Worm (Caenorhabditis elegans) whole organism, L4 larva: Measurements from ENCODE around the gene nspc-18.

Source experiments
- F10B5.3 ChIP-seq: sonication (generic microtip); optimal IDR thresholded peaks from 2 replicates; lab custom pipeline; 2016; ENCODE audit warnings: mild to moderate bottlenecking, missing genetic modification characterization, missing compliant biosample characterization
- F26F4.8 ChIP-seq: fragments of 200-800 bp; sonication (Bioruptor generic); conservative IDR thresholded peaks from 2 replicates; pipeline ENCODE4 v1.3.6; 2022; ENCODE audit warnings: missing genetic modification characterization, missing compliant biosample characterization
- F44E2.7 ChIP-seq: fragments of 200-800 bp; sonication (Bioruptor generic); IDR thresholded peaks from 2 replicates; pipeline ENCODE4 v2.1.2; 2022; ENCODE audit warnings: missing genetic modification characterization, missing compliant biosample characterization
- T20F7.1 ChIP-seq: fragments of 200-800 bp; sonication (Bioruptor generic); optimal IDR thresholded peaks from 2 replicates; lab custom pipeline; 2018; ENCODE audit warnings: mild to moderate bottlenecking, missing genetic modification characterization, missing compliant biosample characterization
- Y48G9A.11 ChIP-seq: fragments of 200-800 bp; sonication (Bioruptor generic); IDR thresholded peaks from 2 replicates; pipeline ENCODE4 v1.3.6; 2022; ENCODE audit warnings: missing genetic modification reagents, missing genetic modification characterization, missing compliant biosample characterization
- ZK337.2 ChIP-seq: fragments of 200-800 bp; sonication (Bioruptor generic); IDR thresholded peaks from 2 replicates; pipeline ENCODE4 v1.3.6; 2022; ENCODE audit warnings: missing genetic modification reagents, missing genetic modification characterization, missing compliant biosample characterization
- aly-2 ChIP-seq: sonication (generic microtip); optimal IDR thresholded peaks from 2 replicates; lab custom pipeline; 2018; ENCODE audit warnings: missing biosample characterization, missing genetic modification characterization
- ceh-28 ChIP-seq: fragments of 150-350 bp; optimal IDR thresholded peaks from 2 replicates; lab custom pipeline; 2014; ENCODE audit warnings: missing biosample characterization, missing genetic modification reagents, missing genetic modification characterization
- ceh-32 ChIP-seq: sonication (generic microtip); optimal IDR thresholded peaks from 2 replicates; lab custom pipeline; 2016; ENCODE audit warnings: mild to moderate bottlenecking, missing genetic modification characterization, missing compliant biosample characterization; ENCODE audit not compliant: poor library complexity
- ceh-62 ChIP-seq: sonication (generic microtip); optimal IDR thresholded peaks from 2 replicates; lab custom pipeline; 2017; ENCODE audit warnings: missing biosample characterization, missing genetic modification characterization
- ceh-82 ChIP-seq: sonication (generic microtip); optimal IDR thresholded peaks from 2 replicates; lab custom pipeline; 2017; ENCODE audit warnings: missing biosample characterization, missing genetic modification characterization
- ctbp-1 ChIP-seq: fragments of 200-800 bp; sonication (Bioruptor generic); IDR thresholded peaks from 2 replicates; pipeline ENCODE4 v1.3.6; 2022; ENCODE audit warnings: missing genetic modification reagents, missing genetic modification characterization, missing compliant biosample characterization
- daf-16 ChIP-seq, 3 experiments: sonication (generic microtip); optimal IDR thresholded peaks; 2 replicates each; lab custom pipeline; 2016 to 2017; ENCODE audit warnings: missing genetic modification characterization in 3 of 3, missing genetic modification reagents in 3 of 3, mild to moderate bottlenecking in 2 of 3, missing compliant biosample characterization in 2 of 3, missing biosample characterization in 1 of 3, moderate library complexity in 1 of 3
- daf-8 ChIP-seq: fragments of 200-800 bp; sonication (Bioruptor generic); IDR thresholded peaks from 2 replicates; pipeline ENCODE4 v1.3.6; 2022; ENCODE audit warnings: missing genetic modification characterization, missing compliant biosample characterization
- dmd-6 ChIP-seq: fragments of 200-800 bp; sonication (Bioruptor generic); IDR thresholded peaks from 2 replicates; pipeline ENCODE4 v1.3.6; 2022; ENCODE audit warnings: missing genetic modification reagents, missing genetic modification characterization, missing compliant biosample characterization
- dmd-8 ChIP-seq: fragments of 200-800 bp; sonication (Bioruptor generic); IDR thresholded peaks from 2 replicates; pipeline ENCODE4 v1.3.6; 2022; ENCODE audit warnings: missing genetic modification characterization, missing compliant biosample characterization
- duxl-1 ChIP-seq: sonication (generic microtip); optimal IDR thresholded peaks from 2 replicates; lab custom pipeline; 2016; ENCODE audit warnings: mild to moderate bottlenecking, missing genetic modification characterization, moderate library complexity, missing compliant biosample characterization; ENCODE audit not compliant: poor library complexity
- dve-1 ChIP-seq: sonication (generic microtip); optimal IDR thresholded peaks from 2 replicates; lab custom pipeline; 2017; ENCODE audit warnings: antibody characterized with exemption, mild to moderate bottlenecking, missing genetic modification characterization, missing compliant biosample characterization; ENCODE audit not compliant: insufficient read depth
- hlh-11 ChIP-seq: fragments of 200-800 bp; sonication (Bioruptor generic); optimal IDR thresholded peaks from 2 replicates; lab custom pipeline; 2018; ENCODE audit warnings: mild to moderate bottlenecking, missing genetic modification characterization, missing compliant biosample characterization
- lim-7 ChIP-seq: fragments of 200-800 bp; sonication (Bioruptor generic); IDR thresholded peaks from 2 replicates; pipeline ENCODE4 v1.3.6; 2022; ENCODE audit warnings: missing genetic modification characterization, missing compliant biosample characterization
- lin-1 ChIP-seq: fragments of 200-800 bp; sonication (Bioruptor generic); IDR thresholded peaks from 2 replicates; pipeline ENCODE4 v1.3.6; 2022; ENCODE audit warnings: missing genetic modification reagents, missing genetic modification characterization, missing compliant biosample characterization
- lin-15B ChIP-seq: fragments of 150-350 bp; sonication (generic microtip); optimal IDR thresholded peaks from 3 replicates; lab custom pipeline; 2014; ENCODE audit warnings: missing biosample characterization, missing genetic modification characterization
- lin-39 ChIP-seq: fragments of 150-350 bp; optimal IDR thresholded peaks from 2 replicates; lab custom pipeline; 2014; ENCODE audit warnings: missing biosample characterization, missing genetic modification reagents, missing genetic modification characterization
- lir-3 ChIP-seq: sonication (generic microtip); optimal IDR thresholded peaks from 2 replicates; lab custom pipeline; 2016; ENCODE audit warnings: mild to moderate bottlenecking, missing genetic modification characterization, missing compliant biosample characterization
- madf-9 ChIP-seq: fragments of 200-800 bp; sonication (Bioruptor generic); conservative IDR thresholded peaks from 2 replicates; pipeline ENCODE4 v1.3.6; 2022; ENCODE audit warnings: missing genetic modification reagents, missing genetic modification characterization, missing compliant biosample characterization
- mdt-29 ChIP-seq: fragments of 200-800 bp; sonication (Bioruptor generic); IDR thresholded peaks from 2 replicates; pipeline ENCODE4 v1.3.6; 2022; ENCODE audit warnings: missing genetic modification reagents, missing genetic modification characterization, missing compliant biosample characterization
- mes-2 ChIP-seq: sonication (generic microtip); optimal IDR thresholded peaks from 2 replicates; lab custom pipeline; 2016; ENCODE audit warnings: missing genotype, mild to moderate bottlenecking, missing genetic modification characterization, missing compliant biosample characterization; ENCODE audit not compliant: poor library complexity, severe bottlenecking
- mxl-3 ChIP-seq: fragments of 200-800 bp; sonication (Bioruptor generic); optimal IDR thresholded peaks from 2 replicates; lab custom pipeline; 2018; ENCODE audit warnings: mild to moderate bottlenecking, missing genetic modification characterization, missing compliant biosample characterization
- nhr-10 ChIP-seq: fragments of 150-350 bp; optimal IDR thresholded peaks from 2 replicates; lab custom pipeline; 2014; ENCODE audit warnings: missing biosample characterization, missing genetic modification characterization
- nhr-102 ChIP-seq: sonication (generic microtip); optimal IDR thresholded peaks from 2 replicates; lab custom pipeline; 2016; ENCODE audit warnings: mild to moderate bottlenecking, missing genetic modification characterization, moderate library complexity, missing compliant biosample characterization
- nhr-111 ChIP-seq: fragments of 200-800 bp; sonication (Bioruptor generic); optimal IDR thresholded peaks from 2 replicates; lab custom pipeline; 2018; ENCODE audit warnings: mild to moderate bottlenecking, missing genetic modification characterization, missing compliant biosample characterization
- nhr-28 ChIP-seq: fragments of 150-350 bp; optimal IDR thresholded peaks from 2 replicates; lab custom pipeline; 2014; ENCODE audit warnings: missing biosample characterization, missing genetic modification characterization
- php-3 ChIP-seq: fragments of 200-800 bp; sonication (Bioruptor generic); IDR thresholded peaks from 2 replicates; pipeline ENCODE4 v1.3.6; 2022; ENCODE audit warnings: missing genetic modification reagents, missing genetic modification characterization, missing compliant biosample characterization
- pqm-1 ChIP-seq: sonication (generic microtip); optimal IDR thresholded peaks from 2 replicates; lab custom pipeline; 2017; ENCODE audit warnings: missing biosample characterization, missing genetic modification characterization
- rbr-2 ChIP-seq: sonication (generic microtip); optimal IDR thresholded peaks from 2 replicates; lab custom pipeline; 2016; ENCODE audit warnings: missing genotype, missing genetic modification characterization, missing compliant biosample characterization
- saeg-2 ChIP-seq: fragments of 200-800 bp; sonication (Bioruptor generic); IDR thresholded peaks from 2 replicates; pipeline ENCODE4 v1.3.6; 2022; ENCODE audit warnings: missing genetic modification reagents, missing genetic modification characterization, missing compliant biosample characterization
- skn-1 ChIP-seq: fragments of 150-350 bp; optimal IDR thresholded peaks from 2 replicates; lab custom pipeline; 2014; ENCODE audit warnings: missing biosample characterization, missing genetic modification characterization
- snpc-1.2 ChIP-seq: fragments of 200-800 bp; sonication (Bioruptor generic); IDR thresholded peaks from 2 replicates; pipeline ENCODE4 v1.3.6; 2022; ENCODE audit warnings: missing genetic modification reagents, missing genetic modification characterization, missing compliant biosample characterization
- tag-97 ChIP-seq: fragments of 200-800 bp; sonication (Bioruptor generic); IDR thresholded peaks from 2 replicates; pipeline ENCODE4 v1.3.6; 2022; ENCODE audit warnings: missing genetic modification characterization, missing compliant biosample characterization
- tra-1 ChIP-seq: fragments of 200-800 bp; sonication (Bioruptor generic); IDR thresholded peaks from 2 replicates; pipeline ENCODE4 v1.3.6; 2022; ENCODE audit warnings: missing genetic modification reagents, missing genetic modification characterization, missing compliant biosample characterization
- unc-39 ChIP-seq: sonication (generic microtip); optimal IDR thresholded peaks from 2 replicates; lab custom pipeline; 2017; ENCODE audit warnings: missing biosample characterization, missing genetic modification characterization
- ztf-7 ChIP-seq: fragments of 150-350 bp; optimal IDR thresholded peaks from 2 replicates; lab custom pipeline; 2014; ENCODE audit warnings: missing biosample characterization, missing genetic modification characterization

Gene nspc-18

ce11 chrX:14505578-14506353 lies 21.7 kb downstream of the nspc-18 start (continued):
- no peak for TF ChIP-seq nhr-111 (GFP tag; lab: Kevin White, UChicago)
- no peak for TF ChIP-seq nhr-10 (tag; lab: Kevin White, UChicago)
- TF ChIP-seq hlh-11, result peak; percentile 94
- no peak for TF ChIP-seq ceh-62
- peak; percentile 92 for TF ChIP-seq nhr-28 (tag; lab: Kevin White, UChicago)
- TF ChIP-seq lin-15B, result no peak
- peak; percentile 65 for TF ChIP-seq lin-1
- no peak for TF ChIP-seq aly-2 (tag; lab: Kevin White, UChicago)
- no peak for TF ChIP-seq F26F4.8 (GFP tag; lab: Robert Waterston, UW)
- TF ChIP-seq snpc-1.2, result no peak
- TF ChIP-seq F44E2.7 (GFP tag; lab: Robert Waterston, UW), result no peak
- 0 out of 2 replicates have a peak, but pooled peaks have one; percentile 45 for TF ChIP-seq lim-7 (GFP tag; lab: Robert Waterston, UW)
- 0 out of 2 replicates have a peak, but pooled peaks have one; percentile 28 for TF ChIP-seq ZK337.2
- no peak for TF ChIP-seq tag-97 (GFP tag; lab: Robert Waterston, UW)
- TF ChIP-seq ceh-28 (tag; lab: Kevin White, UChicago), result no peak
- TF ChIP-seq ceh-82 (tag; lab: Kevin White, UChicago), result no peak
- no peak for TF ChIP-seq duxl-1
- TF ChIP-seq pqm-1 (tag; lab: Kevin White, UChicago), result peak; percentile 41
- peak; percentile 56 for TF ChIP-seq mes-2 (tag; lab: Kevin White, UChicago)
- no peak for TF ChIP-seq lin-39 (tag; lab: Kevin White, UChicago)
- no peak for TF ChIP-seq T20F7.1
- no peak for TF ChIP-seq daf-8 (GFP tag; lab: Robert Waterston, UW)
- TF ChIP-seq unc-39 (tag; lab: Kevin White, UChicago), result no peak
- TF ChIP-seq saeg-2, result no peak
- no peak for TF ChIP-seq ztf-7
- TF ChIP-seq ctbp-1 (GFP tag; lab: Robert Waterston, UW), result 0 out of 2 replicates have a peak, but pooled peaks have one; percentile 32

ce11 chrX:14504551-14504902 lies 22.9 kb downstream of the nspc-18 start:
- TF ChIP-seq nhr-102 (tag; lab: Kevin White, UChicago) (no peak), daf-16 (GFP tag; optimal IDR thresholded peaks at IDR 0.05; lab: Kevin White, UChicago) (no peak), daf-16 (tag; optimal IDR thresholded peaks at IDR 0.05; lab: Kevin White, UChicago) (peak; percentile 36), nhr-28 (tag; lab: Kevin White, UChicago) (peak; percentile 83), php-3 (peak; percentile 41; the same call in 1 of the 2 replicates), Y48G9A.11 (GFP tag; lab: Robert Waterston, UW) (no peak), dve-1 (tag; lab: Kevin White, UChicago) (peak; percentile 54), tra-1 (GFP tag; lab: Robert Waterston, UW) (0 out of 2 replicates have a peak, but pooled peaks have one; percentile 12), F44E2.7 (GFP tag; lab: Robert Waterston, UW) (0 out of 2 replicates have a peak, but pooled peaks have one; percentile 0), madf-9 (GFP tag; lab: Robert Waterston, UW) (no peak), F10B5.3 (peak; percentile 7), lin-1 (0 out of 2 replicates have a peak, but pooled peaks have one; percentile 20), lin-15B (no peak), dmd-8 (0 out of 2 replicates have a peak, but pooled peaks have one; percentile 22), dmd-6 (GFP tag; lab: Robert Waterston, UW) (peak; percentile 35), skn-1 (tag; lab: Kevin White, UChicago) (no peak), rbr-2 (tag; lab: Kevin White, UChicago) (no peak), mxl-3 (peak; percentile 47), lir-3 (no peak), hlh-11 (peak; percentile 41), pqm-1 (tag; lab: Kevin White, UChicago) (peak; percentile 72), aly-2 (tag; lab: Kevin White, UChicago) (no peak), mdt-29 (GFP tag; lab: Robert Waterston, UW) (no peak), ceh-32 (no peak)
